Worm (Caenorhabditis elegans) whole organism, young adult: ENCODE data around the gene tctn-1.

ENCODE experiments used
- F22D6.2 ChIP-seq: sonication (generic microtip); optimal IDR thresholded peaks from 2 replicates; lab custom pipeline; 2016; ENCODE audit warnings: mild to moderate bottlenecking, missing genetic modification characterization, missing compliant biosample characterization
- F57C9.4 ChIP-seq: sonication (generic microtip); optimal IDR thresholded peaks from 2 replicates; lab custom pipeline; 2017; ENCODE audit warnings: mild to moderate bottlenecking, missing genetic modification characterization, missing compliant biosample characterization
- K12H6.12 ChIP-seq: fragments of 200-800 bp; sonication (Bioruptor generic); optimal IDR thresholded peaks from 2 replicates; lab custom pipeline; 2018; ENCODE audit warnings: mild to moderate bottlenecking, missing genetic modification characterization, missing compliant biosample characterization
- T07F8.4 ChIP-seq: sonication (generic microtip); optimal IDR thresholded peaks from 2 replicates; lab custom pipeline; 2016; ENCODE audit warnings: mild to moderate bottlenecking, missing genetic modification characterization, moderate library complexity, missing compliant biosample characterization
- T26A5.8 ChIP-seq: sonication (generic microtip); optimal IDR thresholded peaks from 2 replicates; lab custom pipeline; 2016; ENCODE audit warnings: missing genetic modification characterization, missing compliant biosample characterization
- Y53G8AR.9 ChIP-seq: fragments of 200-800 bp; sonication (Bioruptor generic); conservative IDR thresholded peaks from 2 replicates; pipeline ENCODE4 v1.3.6; 2022; ENCODE audit warnings: missing genetic modification reagents, missing genetic modification characterization, missing compliant biosample characterization
- aptf-2 ChIP-seq: fragments of 200-800 bp; sonication (Bioruptor generic); conservative IDR thresholded peaks from 2 replicates; pipeline ENCODE4 v1.3.6; 2022; ENCODE audit warnings: missing genetic modification reagents, missing genetic modification characterization, missing compliant biosample characterization
- atf-7 ChIP-seq: sonication (generic microtip); optimal IDR thresholded peaks from 2 replicates; lab custom pipeline; 2017; ENCODE audit warnings: mild to moderate bottlenecking, missing genetic modification characterization, missing compliant biosample characterization
- athp-1 ChIP-seq: sonication (generic microtip); optimal IDR thresholded peaks from 2 replicates; lab custom pipeline; 2017; ENCODE audit warnings: mild to moderate bottlenecking, missing genetic modification characterization, missing compliant biosample characterization
- ceh-100 ChIP-seq: fragments of 200-800 bp; sonication (Bioruptor generic); IDR thresholded peaks from 2 replicates; pipeline ENCODE4 v1.3.6; 2022; ENCODE audit warnings: missing genetic modification reagents, missing genetic modification characterization, missing compliant biosample characterization
- ceh-27 ChIP-seq: fragments of 200-800 bp; sonication (Bioruptor generic); optimal IDR thresholded peaks from 2 replicates; lab custom pipeline; 2018; ENCODE audit warnings: mild to moderate bottlenecking, missing genetic modification characterization, moderate library complexity, missing compliant biosample characterization
- ceh-91 ChIP-seq: fragments of 200-800 bp; sonication (Bioruptor generic); IDR thresholded peaks from 2 replicates; pipeline ENCODE4 v1.3.6; 2022; ENCODE audit warnings: missing genetic modification reagents, missing genetic modification characterization, missing compliant biosample characterization
- dpff-1 ChIP-seq: sonication (generic microtip); optimal IDR thresholded peaks from 2 replicates; lab custom pipeline; 2017; ENCODE audit warnings: mild to moderate bottlenecking, missing genetic modification characterization, missing compliant biosample characterization
- efl-1 ChIP-seq: fragments of 150-350 bp; optimal IDR thresholded peaks from 2 replicates; lab custom pipeline; 2014; ENCODE audit warnings: missing biosample characterization, missing genetic modification reagents, missing genetic modification characterization
- egl-44 ChIP-seq: fragments of 200-800 bp; sonication (Bioruptor generic); IDR thresholded peaks from 2 replicates; pipeline ENCODE4 v1.3.6; 2022; ENCODE audit warnings: missing genetic modification reagents, missing genetic modification characterization, missing compliant biosample characterization
- ekl-4 ChIP-seq: fragments of 200-800 bp; sonication (Bioruptor generic); IDR thresholded peaks from 2 replicates; pipeline ENCODE4 v1.3.6; 2022; ENCODE audit warnings: missing genetic modification reagents, missing genetic modification characterization, missing compliant biosample characterization
- hlh-12 ChIP-seq: sonication (generic microtip); optimal IDR thresholded peaks from 2 replicates; lab custom pipeline; 2016; ENCODE audit warnings: missing genetic modification characterization, missing compliant biosample characterization
- hlh-26 ChIP-seq: fragments of 200-800 bp; sonication (Bioruptor generic); conservative IDR thresholded peaks from 2 replicates; pipeline ENCODE4 v1.3.6; 2022; ENCODE audit warnings: missing genetic modification reagents, missing genetic modification characterization, missing compliant biosample characterization
- hmg-1.2 ChIP-seq: fragments of 200-800 bp; sonication (Bioruptor generic); IDR thresholded peaks from 2 replicates; pipeline ENCODE4 v1.3.6; 2022; ENCODE audit warnings: missing genetic modification reagents, missing genetic modification characterization, missing compliant biosample characterization
- hsf-1 ChIP-seq: fragments of 200-800 bp; sonication (Bioruptor generic); IDR thresholded peaks from 2 replicates; pipeline ENCODE4 v1.3.6; 2022; ENCODE audit warnings: missing genetic modification reagents, missing genetic modification characterization, missing compliant biosample characterization
- lin-26 ChIP-seq: fragments of 200-800 bp; sonication (Bioruptor generic); IDR thresholded peaks from 2 replicates; pipeline ENCODE4 v1.3.6; 2022; ENCODE audit warnings: missing genetic modification reagents, missing genetic modification characterization, missing compliant biosample characterization
- lin-35 ChIP-seq, 3 experiments: fragments of 150-350 bp in 2 of 3; sonication (generic microtip) in 1 of 3; optimal IDR thresholded peaks; 2 replicates each; lab custom pipeline; 2014 to 2018; ENCODE audit warnings: missing biosample characterization in 3 of 3, missing genetic modification characterization in 3 of 3, missing genetic modification reagents in 3 of 3
- lin-54 ChIP-seq: fragments of 200-800 bp; sonication (Bioruptor generic); optimal IDR thresholded peaks from 2 replicates; lab custom pipeline; 2018; ENCODE audit warnings: mild to moderate bottlenecking, missing genetic modification characterization, missing compliant biosample characterization
- madf-3 ChIP-seq: fragments of 200-800 bp; sonication (Bioruptor generic); IDR thresholded peaks from 2 replicates; pipeline ENCODE4 v1.3.6; 2022; ENCODE audit warnings: missing genetic modification reagents, missing genetic modification characterization, missing compliant biosample characterization
- nfyb-1 ChIP-seq: fragments of 200-800 bp; sonication (Bioruptor generic); IDR thresholded peaks from 2 replicates; pipeline ENCODE4 v1.3.6; 2022; ENCODE audit warnings: missing genetic modification reagents, missing genetic modification characterization, missing compliant biosample characterization
- nhr-27 ChIP-seq: fragments of 200-800 bp; sonication (Bioruptor generic); optimal IDR thresholded peaks from 2 replicates; lab custom pipeline; 2018; ENCODE audit warnings: mild to moderate bottlenecking, missing genetic modification characterization, moderate library complexity, missing compliant biosample characterization
- nhr-80 ChIP-seq: sonication (generic microtip); optimal IDR thresholded peaks from 2 replicates; lab custom pipeline; 2016; ENCODE audit warnings: missing genetic modification characterization, missing compliant biosample characterization
- rcor-1 ChIP-seq: fragments of 200-800 bp; sonication (Bioruptor generic); IDR thresholded peaks from 2 replicates; pipeline ENCODE4 v1.3.6; 2022; ENCODE audit warnings: missing genetic modification reagents, missing genetic modification characterization, missing compliant biosample characterization
- sea-2 ChIP-seq: fragments of 200-800 bp; sonication (Bioruptor generic); IDR thresholded peaks from 2 replicates; pipeline ENCODE4 v1.3.6; 2022; ENCODE audit warnings: missing genetic modification characterization, missing compliant biosample characterization
- snpc-1.1 ChIP-seq: sonication (generic microtip); optimal IDR thresholded peaks from 2 replicates; lab custom pipeline; 2017; ENCODE audit warnings: missing genetic modification characterization, mild to moderate bottlenecking, missing compliant biosample characterization, antibody characterized with exemption, moderate library complexity, missing genotype, missing genetic modification reagents; ENCODE audit not compliant: insufficient read depth
- snpc-3.4 ChIP-seq: sonication (generic microtip); optimal IDR thresholded peaks from 2 replicates; lab custom pipeline; 2017; ENCODE audit warnings: missing genetic modification characterization, mild to moderate bottlenecking, missing compliant biosample characterization, antibody characterized with exemption, moderate library complexity, missing genotype, missing genetic modification reagents
- tlf-1 ChIP-seq: fragments of 200-800 bp; sonication (Bioruptor generic); optimal IDR thresholded peaks from 2 replicates; lab custom pipeline; 2018; ENCODE audit warnings: mild to moderate bottlenecking, missing genetic modification characterization, missing compliant biosample characterization
- unc-130 ChIP-seq: sonication (generic microtip); optimal IDR thresholded peaks from 2 replicates; lab custom pipeline; 2016; ENCODE audit warnings: missing genetic modification reagents, missing genetic modification characterization, missing compliant biosample characterization

Gene tctn-1

ce11 chrIV:4776001-4776400, 28.4 kb upstream of the tctn-1 start, which contains the start of gene R11E3.19:
Gene R11E3.19 (minus strand): TSS chrIV:4776101.
- no peak for TF ChIP-seq ceh-91
- TF ChIP-seq ceh-100 (GFP tag; lab: Robert Waterston, UW): no peak
- TF ChIP-seq nfyb-1 (GFP tag; lab: Robert Waterston, UW): no peak
- no peak for TF ChIP-seq lin-26
- no peak for TF ChIP-seq snpc-1.1 (tag; lab: Kevin White, UChicago)
- TF ChIP-seq tlf-1: no peak
- no peak for TF ChIP-seq ekl-4
- no peak for TF ChIP-seq hmg-1.2 (GFP tag; lab: Robert Waterston, UW)
- TF ChIP-seq hlh-26 (GFP tag; lab: Robert Waterston, UW): no peak
- TF ChIP-seq F57C9.4 (tag; lab: Kevin White, UChicago): no peak
- no peak for TF ChIP-seq efl-1 (GFP tag; lab: Kevin White, UChicago)
- TF ChIP-seq snpc-3.4 (tag; lab: Kevin White, UChicago): no peak

ce11 chrIV:4771792-4772191, 24.2 kb upstream of the tctn-1 start, which contains the start of gene R11E3.2:
Gene R11E3.2 (plus strand): TSS chrIV:4772092.
- TF ChIP-seq nhr-80: peak; percentile 4
- TF ChIP-seq sea-2: no peak
- TF ChIP-seq ceh-27: no peak
- no peak for TF ChIP-seq snpc-1.1 (tag; lab: Kevin White, UChicago)
- no peak for TF ChIP-seq athp-1 (tag; lab: Kevin White, UChicago)
- TF ChIP-seq, all 124 proteins: peak for 1

ce11 chrIV:4764422-4764821, 16.8 kb upstream of the tctn-1 start, which contains the start of gene npp-26:
Gene npp-26 (plus strand): TSS chrIV:4764722.
- no peak for TF ChIP-seq aptf-2 (GFP tag; lab: Robert Waterston, UW)
- no peak for TF ChIP-seq madf-3 (GFP tag; lab: Robert Waterston, UW)
- TF ChIP-seq lin-35 (GFP tag; optimal IDR thresholded peaks at IDR 0.05; lab: Kevin White, UChicago): no peak
- no peak for TF ChIP-seq lin-54 (GFP tag; lab: Kevin White, UChicago)
- TF ChIP-seq egl-44 (GFP tag; lab: Robert Waterston, UW): no peak
- no peak for TF ChIP-seq K12H6.12 (tag; lab: Kevin White, UChicago)
- TF ChIP-seq Y53G8AR.9: no peak
- no peak for TF ChIP-seq unc-130 (GFP tag; lab: Kevin White, UChicago)
- TF ChIP-seq T26A5.8 (tag; lab: Kevin White, UChicago): no peak
- no peak for TF ChIP-seq atf-7
- TF ChIP-seq dpff-1 (tag; lab: Kevin White, UChicago): no peak
- TF ChIP-seq rcor-1 (GFP tag; lab: Robert Waterston, UW): no peak
- no peak for TF ChIP-seq hlh-12
- TF ChIP-seq T07F8.4 (tag; lab: Kevin White, UChicago): no peak

- no peak for TF ChIP-seq hsf-1 (GFP tag; lab: Robert Waterston, UW)
- TF ChIP-seq nhr-27 (tag; lab: Kevin White, UChicago): no peak
- TF ChIP-seq unc-130 (GFP tag; lab: Kevin White, UChicago): no peak
- TF ChIP-seq T26A5.8 (tag; lab: Kevin White, UChicago): no peak
- no peak for TF ChIP-seq snpc-1.1 (tag; lab: Kevin White, UChicago)
- TF ChIP-seq F22D6.2 (tag; lab: Kevin White, UChicago): no peak
- no peak for TF ChIP-seq sea-2
Measured at ce11 chrIV:4763844-4764243, 16.2 kb upstream of the tctn-1 start, which contains the start of gene Y17G9B.2. Gene Y17G9B.2 (plus strand): TSS chrIV:4764144.
